Fruit fly (Drosophila melanogaster) whole organism, prepupa: ENCODE results near the gene slam.

Source experiments
- Blimp-1 ChIP-seq: fragments of 200-800 bp; sonication (Bioruptor generic); optimal IDR thresholded peaks from 3 replicates; lab custom pipeline; 2017; ENCODE audit warnings: missing biosample characterization, missing genetic modification characterization, mild to moderate bottlenecking, moderate library complexity, missing genetic modification reagents
- CG10631 ChIP-seq: fragments of 200-800 bp; sonication (Bioruptor generic); optimal IDR thresholded peaks from 2 replicates; lab custom pipeline; 2016; ENCODE audit warnings: missing biosample characterization, missing genetic modification characterization
- CG31627 ChIP-seq: fragments of 200-800 bp; sonication (Bioruptor generic); optimal IDR thresholded peaks from 3 replicates; lab custom pipeline; 2016; ENCODE audit warnings: missing biosample characterization, missing genetic modification characterization
- CG3919 ChIP-seq: fragments of 200-800 bp; sonication (Bioruptor generic); optimal IDR thresholded peaks from 3 replicates; lab custom pipeline; 2016; ENCODE audit warnings: missing biosample characterization, missing genetic modification characterization
- CG6163 ChIP-seq: fragments of 200-800 bp; sonication (Bioruptor generic); IDR thresholded peaks from 3 replicates; pipeline ENCODE4 v1.3.6; 2022; ENCODE audit warnings: missing biosample characterization, missing genetic modification characterization
- CG6276 ChIP-seq: fragments of 200-800 bp; sonication (Bioruptor generic); optimal IDR thresholded peaks from 2 replicates; lab custom pipeline; 2017; ENCODE audit warnings: missing biosample characterization, mild to moderate bottlenecking, missing genetic modification characterization
- CG6792 ChIP-seq: fragments of 200-800 bp; sonication (Bioruptor generic); optimal IDR thresholded peaks from 3 replicates; lab custom pipeline; 2016; ENCODE audit warnings: missing biosample characterization, missing genetic modification characterization
- CG8119 ChIP-seq: fragments of 200-800 bp; sonication (Bioruptor generic); IDR thresholded peaks from 3 replicates; pipeline ENCODE4 v1.3.6; 2022; ENCODE audit warnings: missing biosample characterization, missing genetic modification characterization
- Eip75B ChIP-seq: fragments of 200-800 bp; sonication (Bioruptor generic); optimal IDR thresholded peaks from 3 replicates; lab custom pipeline; 2016; ENCODE audit warnings: missing biosample characterization, missing genetic modification characterization
- Eip78C ChIP-seq: fragments of 200-800 bp; sonication (Bioruptor generic); peaks from one replicate; lab custom pipeline; 2016; ENCODE audit warnings: missing biosample characterization, missing genetic modification characterization
- Eip93F ChIP-seq: fragments of 200-800 bp; sonication (Bioruptor generic); optimal IDR thresholded peaks from 2 replicates; lab custom pipeline; 2016; ENCODE audit warnings: missing biosample characterization, mild to moderate bottlenecking, missing genetic modification characterization
- Ets21C ChIP-seq: fragments of 200-800 bp; sonication (Bioruptor generic); optimal IDR thresholded peaks from 3 replicates; lab custom pipeline; 2016; ENCODE audit warnings: missing biosample characterization, missing genetic modification characterization
- Hr38 ChIP-seq: sonication (Bioruptor generic); optimal IDR thresholded peaks from 2 replicates; lab custom pipeline; 2016; ENCODE audit warnings: missing biosample characterization, missing genetic modification characterization
- Hr39 ChIP-seq: fragments of 200-800 bp; sonication (Bioruptor generic); optimal IDR thresholded peaks from 2 replicates; lab custom pipeline; 2016; ENCODE audit warnings: missing biosample characterization, missing genetic modification characterization
- Sox102F ChIP-seq: fragments of 200-800 bp; sonication (Bioruptor generic); optimal IDR thresholded peaks from 2 replicates; lab custom pipeline; 2016; ENCODE audit warnings: missing biosample characterization, mild to moderate bottlenecking, missing genetic modification characterization
- Sox15 ChIP-seq: fragments of 200-800 bp; sonication (Bioruptor generic); optimal IDR thresholded peaks from 3 replicates; lab custom pipeline; 2016; ENCODE audit warnings: missing biosample characterization, missing genetic modification characterization
- achi ChIP-seq: fragments of 200-800 bp; sonication (Bioruptor generic); optimal IDR thresholded peaks from 3 replicates; lab custom pipeline; 2016; ENCODE audit warnings: missing biosample characterization, missing genetic modification characterization
- dac ChIP-seq: fragments of 200-800 bp; sonication (Bioruptor generic); optimal IDR thresholded peaks from 2 replicates; lab custom pipeline; 2017; ENCODE audit warnings: missing biosample characterization, mild to moderate bottlenecking, missing genetic modification characterization
- dsx ChIP-seq: fragments of 200-800 bp; optimal IDR thresholded peaks from 3 replicates; lab custom pipeline; 2019; ENCODE audit warnings: missing biosample characterization, mild to moderate bottlenecking, missing genetic modification characterization, moderate library complexity; ENCODE audit not compliant: poor library complexity, severe bottlenecking
- eg ChIP-seq: fragments of 200-800 bp; sonication (Bioruptor generic); IDR thresholded peaks from 3 replicates; pipeline ENCODE4 v1.3.6; 2022; ENCODE audit warnings: missing biosample characterization, missing genetic modification characterization
- fd59A ChIP-seq: fragments of 200-800 bp; sonication (Bioruptor generic); optimal IDR thresholded peaks from 2 replicates; lab custom pipeline; 2017; ENCODE audit warnings: missing biosample characterization, mild to moderate bottlenecking, missing genetic modification characterization, missing genetic modification reagents
- fd85E ChIP-seq: fragments of 200-800 bp; sonication (Bioruptor generic); optimal IDR thresholded peaks from 3 replicates; lab custom pipeline; 2016; ENCODE audit warnings: missing biosample characterization, missing genetic modification characterization
- lz ChIP-seq: fragments of 200-800 bp; sonication (Bioruptor generic); optimal IDR thresholded peaks from 3 replicates; lab custom pipeline; 2016; ENCODE audit warnings: missing biosample characterization, missing genetic modification characterization
- salr ChIP-seq, 2 experiments: fragments of 200-800 bp; sonication (Bioruptor generic); optimal IDR thresholded peaks; 3 replicates each; lab custom pipeline; 2016 to 2018; ENCODE audit warnings: missing biosample characterization in 2 of 2, missing genetic modification characterization in 2 of 2, mild to moderate bottlenecking in 1 of 2
- svp ChIP-seq: fragments of 200-800 bp; sonication (Bioruptor generic); peaks from one replicate; lab custom pipeline; 2016; ENCODE audit warnings: missing biosample characterization, missing genetic modification characterization
- vri ChIP-seq: fragments of 200-800 bp; sonication (Bioruptor generic); optimal IDR thresholded peaks from 3 replicates; lab custom pipeline; 2016; ENCODE audit warnings: missing biosample characterization, mild to moderate bottlenecking, missing genetic modification characterization

The slam gene

DNA sequence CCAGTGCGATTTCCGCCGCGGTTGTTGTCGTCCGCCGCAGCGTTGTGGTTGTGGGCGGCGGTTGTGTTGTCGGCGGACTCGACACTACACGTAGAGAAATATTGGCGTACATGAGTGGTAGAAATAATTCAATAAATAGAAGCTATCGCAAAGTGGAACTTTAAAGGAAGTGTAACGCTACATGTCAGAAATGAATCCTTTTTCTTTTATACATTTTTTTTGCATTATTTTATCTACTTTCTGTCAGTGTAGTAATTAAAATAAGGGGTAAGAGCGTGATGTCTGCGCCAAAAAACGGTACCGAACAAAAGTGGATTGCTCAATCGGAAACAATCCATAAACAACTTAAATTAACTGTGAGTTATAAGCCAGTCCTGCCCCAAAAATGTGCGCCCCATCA lies 7.0 kb downstream of the slam start:
- TF ChIP-seq Sox15 (GFP tag; lab: Kevin White, UChicago), result no peak
- TF ChIP-seq dsx (GFP tag; lab: Kevin White, UChicago), result no peak
- peak; percentile 70 for TF ChIP-seq svp (GFP tag; lab: Kevin White, UChicago)
- TF ChIP-seq CG31627, result peak; percentile 3
- TF ChIP-seq Hr39, result peak; percentile 0
- 0 out of 3 replicates have a peak, but pooled peaks have one; percentile 22 for TF ChIP-seq CG6163 (GFP tag; lab: Robert Waterston, UW)
- 0 out of 3 replicates have a peak, but pooled peaks have one; percentile 30 for TF ChIP-seq eg (GFP tag; lab: Robert Waterston, UW)
- peak; percentile 42 for TF ChIP-seq Eip78C

dm6 chr2L:6380966-6381365 lies 8.8 kb downstream of the slam start, which contains the start of gene Nepl5:
Nepl5 (plus strand) TSS chr2L:6381266.
- TF ChIP-seq CG6276, result no peak
- TF ChIP-seq salr (GFP tag; optimal IDR thresholded peaks at IDR 0.05; lab: Kevin White, UChicago), result no peak
- TF ChIP-seq svp (GFP tag; lab: Kevin White, UChicago), result peak; percentile 56
- TF ChIP-seq CG8119 (GFP tag; lab: Robert Waterston, UW), result no peak

- TF ChIP-seq Eip78C, result peak; percentile 15
- no peak for TF ChIP-seq CG10631 (GFP tag; lab: Kevin White, UChicago)
- no peak for TF ChIP-seq Ets21C
- TF ChIP-seq lz (GFP tag; lab: Kevin White, UChicago), result no peak
- no peak for TF ChIP-seq eg (GFP tag; lab: Robert Waterston, UW)
- TF ChIP-seq svp (GFP tag; lab: Kevin White, UChicago), result peak; percentile 99
Observed at dm6 chr2L:6385409-6385808, 13.2 kb downstream of the slam start, which contains the start of gene Nepl6. Nepl6 (minus strand) TSS chr2L:6385512.

DNA sequence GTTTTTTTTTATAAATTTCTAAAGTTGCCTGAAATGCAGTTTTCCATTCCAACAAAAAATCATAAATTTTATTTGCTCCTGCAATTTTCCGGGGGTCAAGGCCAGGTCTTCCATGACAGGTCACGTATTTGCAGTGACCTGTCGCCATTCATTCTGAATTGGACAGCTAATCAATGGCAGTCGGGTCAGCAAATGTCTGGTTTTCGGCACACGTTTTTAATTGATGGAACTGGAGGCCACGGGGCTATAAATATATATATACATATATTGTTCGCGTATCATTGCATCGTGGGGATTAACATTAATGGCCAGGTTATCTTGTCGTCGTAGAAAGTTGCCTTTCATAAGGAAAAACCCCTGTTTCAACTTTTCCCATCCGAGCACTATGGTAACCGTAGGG lies 14.9 kb downstream of the slam start:
- TF ChIP-seq Sox15 (GFP tag; lab: Kevin White, UChicago) (no peak), svp (GFP tag; lab: Kevin White, UChicago) (peak; percentile 94)

DNA sequence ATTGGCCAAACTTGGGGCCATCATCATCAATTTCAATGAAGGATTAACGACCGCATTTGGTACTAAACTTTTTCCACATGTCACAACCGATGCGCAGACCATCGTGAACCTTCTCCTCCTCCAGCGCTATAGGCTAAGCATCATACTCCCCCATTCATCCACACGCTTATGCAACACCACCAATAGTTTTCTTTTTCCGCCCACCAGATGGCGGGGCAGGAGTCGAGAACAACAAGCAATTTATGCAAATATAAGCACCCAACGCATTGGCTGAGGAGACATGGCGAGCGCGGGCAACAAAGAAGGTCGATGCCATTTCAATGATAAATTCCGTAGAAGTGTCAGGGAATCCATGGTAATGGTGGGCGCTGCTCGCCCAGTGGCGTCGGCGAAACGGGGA lies 19.3 kb downstream of the slam start:
- TF ChIP-seq CG8119 (GFP tag; lab: Robert Waterston, UW) (no peak), Sox102F (no peak), Ets21C (no peak), achi (GFP tag; lab: Kevin White, UChicago) (no peak), CG3919 (GFP tag; lab: Kevin White, UChicago) (no peak), vri (GFP tag; lab: Kevin White, UChicago) (no peak), dac (GFP tag; lab: Kevin White, UChicago) (no peak), fd59A (GFP tag; lab: Kevin White, UChicago) (no peak), Hr38 (GFP tag; lab: Kevin White, UChicago) (no peak), fd85E (GFP tag; lab: Kevin White, UChicago) (no peak), Blimp-1 (no peak), Eip93F (no peak), dsx (GFP tag; lab: Kevin White, UChicago) (no peak)
- TF ChIP-seq, all 60 proteins: peak for 0

dm6 chr2L:6397149-6397548 lies 25.0 kb downstream of the slam start, which contains the start of gene CG42369:
CG42369 (minus strand) TSS chr2L:6397249.
- TF ChIP-seq CG6163 (GFP tag; lab: Robert Waterston, UW) (no peak), achi (GFP tag; lab: Kevin White, UChicago) (no peak), eg (GFP tag; lab: Robert Waterston, UW) (0 out of 3 replicates have a peak, but pooled peaks have one; percentile 13), fd59A (GFP tag; lab: Kevin White, UChicago) (no peak)
- TF ChIP-seq, all 60 proteins: peak for 1

dm6 chr2L:6411089-6411757 lies 39.0 kb downstream of the slam start, which contains the start of gene DIP-epsilon:
DIP-epsilon (minus strand) TSS chr2L:6411326.
- TF ChIP-seq eg (GFP tag; lab: Robert Waterston, UW), result 0 out of 3 replicates have a peak, but pooled peaks have one; percentile 35
- peak; percentile 33 for TF ChIP-seq Eip78C
- peak; percentile 23 for TF ChIP-seq Eip75B
- peak; percentile 30 for TF ChIP-seq svp (GFP tag; lab: Kevin White, UChicago)
- no peak for TF ChIP-seq CG6792 (GFP tag; lab: Kevin White, UChicago)
- TF ChIP-seq, all 60 proteins: peak for 4
